Worm (Caenorhabditis elegans) whole organism, L3 larva: ENCODE results near the gene tufm-1.

Experiments used
- aly-2 ChIP-seq: fragments of 150-350 bp; optimal IDR thresholded peaks from 2 replicates; lab custom pipeline; 2014; ENCODE audit warnings: missing biosample characterization, missing genetic modification characterization
- ceh-82 ChIP-seq: fragments of 150-350 bp; optimal IDR thresholded peaks from 2 replicates; lab custom pipeline; 2014; ENCODE audit warnings: missing biosample characterization, missing genetic modification characterization
- daf-12 ChIP-seq: fragments of 150-350 bp; optimal IDR thresholded peaks from 2 replicates; lab custom pipeline; 2014; ENCODE audit warnings: missing biosample characterization, missing genetic modification reagents, missing genetic modification characterization
- elt-3 ChIP-seq, 3 experiments: fragments of 150-350 bp in 1 of 3; sonication (generic microtip) in 2 of 3; optimal IDR thresholded peaks; 2 replicates in 2 of 3; 4 replicates in 1 of 3; lab custom pipeline; 2014 to 2017; ENCODE audit warnings: missing biosample characterization in 3 of 3, missing genetic modification characterization in 3 of 3
- fkh-10 ChIP-seq: sonication (generic microtip); optimal IDR thresholded peaks from 2 replicates; lab custom pipeline; 2017; ENCODE audit warnings: missing biosample characterization, missing genetic modification reagents, missing genetic modification characterization
- nhr-28 ChIP-seq: fragments of 150-350 bp; optimal IDR thresholded peaks from 2 replicates; lab custom pipeline; 2014; ENCODE audit warnings: missing biosample characterization, missing genetic modification characterization
- nhr-77 ChIP-seq: fragments of 150-350 bp; optimal IDR thresholded peaks from 2 replicates; lab custom pipeline; 2014; ENCODE audit warnings: missing biosample characterization, missing genetic modification characterization
- pha-4 ChIP-seq: fragments of 150-350 bp; optimal IDR thresholded peaks from 2 replicates; lab custom pipeline; 2014; ENCODE audit warnings: missing biosample characterization, missing genetic modification reagents, missing genetic modification characterization
- pqm-1 ChIP-seq: fragments of 150-350 bp; optimal IDR thresholded peaks from 2 replicates; lab custom pipeline; 2017; ENCODE audit warnings: missing biosample characterization, missing genetic modification characterization, inconsistent platforms
- snpc-4 ChIP-seq: fragments of 150-350 bp; optimal IDR thresholded peaks from 2 replicates; lab custom pipeline; 2014; ENCODE audit warnings: missing biosample characterization, missing genetic modification characterization
- unc-39 ChIP-seq: sonication (generic microtip); optimal IDR thresholded peaks from 4 replicates; lab custom pipeline; 2017; ENCODE audit warnings: missing biosample characterization, missing genetic modification characterization
- zag-1 ChIP-seq: fragments of 150-350 bp; optimal IDR thresholded peaks from 2 replicates; lab custom pipeline; 2014; ENCODE audit warnings: missing biosample characterization, missing genetic modification characterization
- ztf-4 ChIP-seq: fragments of 150-350 bp; optimal IDR thresholded peaks from 2 replicates; lab custom pipeline; 2014; ENCODE audit warnings: missing biosample characterization, missing genetic modification characterization

DNA sequence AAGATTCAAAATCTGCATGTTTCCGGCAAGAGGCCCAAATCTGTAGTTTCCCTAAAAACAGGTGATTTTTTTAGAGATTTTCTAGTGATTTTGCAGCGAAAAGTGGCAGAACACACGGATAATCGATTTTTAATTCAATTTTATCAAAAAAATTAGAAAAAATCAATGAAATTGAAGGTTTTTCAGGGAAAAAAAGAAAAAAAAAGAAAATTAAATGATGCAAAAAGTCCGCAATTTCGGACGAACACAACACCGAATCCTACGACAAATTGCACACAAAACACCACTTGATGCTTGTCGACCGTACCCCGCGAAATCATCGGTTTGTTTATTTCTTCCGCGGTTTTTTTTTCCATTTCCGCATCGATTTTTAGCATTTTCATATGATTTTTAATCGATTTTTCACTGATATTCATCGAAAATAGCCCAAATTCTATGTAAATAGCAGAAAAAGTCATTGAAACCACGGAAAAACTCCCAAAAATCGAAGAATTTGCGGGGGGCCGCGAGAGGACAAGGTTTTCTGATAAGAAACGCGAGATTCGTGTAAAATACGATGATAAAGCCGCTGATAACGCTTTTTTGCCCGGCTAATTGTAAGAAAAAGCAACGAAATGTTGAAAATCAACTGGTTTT, at the start of gene tufm-1:
- TF ChIP-seq nhr-28 (tag; lab: Kevin White, UChicago) = no peak
- no peak for TF ChIP-seq unc-39
- TF ChIP-seq snpc-4 (tag; lab: Kevin White, UChicago) = no peak
- no peak for TF ChIP-seq ceh-82 (tag; lab: Kevin White, UChicago)
- TF ChIP-seq elt-3 (tag; optimal IDR thresholded peaks at IDR 0.05; lab: Kevin White, UChicago) = no peak
- TF ChIP-seq daf-12 = no peak
- no peak for TF ChIP-seq aly-2 (tag; lab: Kevin White, UChicago)
- no peak for TF ChIP-seq zag-1 (tag; lab: Kevin White, UChicago)
- no peak for TF ChIP-seq ztf-4 (tag; lab: Kevin White, UChicago)
- TF ChIP-seq pha-4 = peak; percentile 74
- no peak for TF ChIP-seq pqm-1 (tag; lab: Kevin White, UChicago)
- TF ChIP-seq fkh-10 = no peak
- TF ChIP-seq nhr-77 (tag; lab: Kevin White, UChicago) = no peak
